Worm (Caenorhabditis elegans): ENCODE measurements around the gene F20H11.4.

- TF ChIP-seq nhr-28 (tag; optimal IDR thresholded peaks at IDR 0.05) (no peak), unc-62 (GFP tag; optimal IDR thresholded peaks at IDR 0.05) (no peak), mab-5 (tag; optimal IDR thresholded peaks at IDR 0.05) (no peak), nhr-237 (tag; optimal IDR thresholded peaks at IDR 0.05) (no peak), nhr-76 (tag; optimal IDR thresholded peaks at IDR 0.05) (no peak), snpc-4 (tag; optimal IDR thresholded peaks at IDR 0.05) (no peak), unc-39 (tag; optimal IDR thresholded peaks at IDR 0.05) (no peak), sptf-1 (tag; optimal IDR thresholded peaks at IDR 0.05) (no peak), ztf-11 (tag; optimal IDR thresholded peaks at IDR 0.05) (no peak), nhr-12 (tag; optimal IDR thresholded peaks at IDR 0.05) (no peak), ces-1 (GFP tag; optimal IDR thresholded peaks at IDR 0.05) (no peak), elt-3 (tag; optimal IDR thresholded peaks at IDR 0.05) (no peak), ham-2 (GFP tag; optimal IDR thresholded peaks at IDR 0.05) (no peak), lsy-2 (tag; optimal IDR thresholded peaks at IDR 0.05) (no peak)
These were observed 7.3 kb upstream of the F20H11.4 start, which contains the start of gene let-765 for ce11 chrIII:6601073-6601472.

Data from whole organism, mixed stage, embryonic.